Fruit fly (Drosophila melanogaster): ENCODE measurements around the gene MtnC.

DNA sequence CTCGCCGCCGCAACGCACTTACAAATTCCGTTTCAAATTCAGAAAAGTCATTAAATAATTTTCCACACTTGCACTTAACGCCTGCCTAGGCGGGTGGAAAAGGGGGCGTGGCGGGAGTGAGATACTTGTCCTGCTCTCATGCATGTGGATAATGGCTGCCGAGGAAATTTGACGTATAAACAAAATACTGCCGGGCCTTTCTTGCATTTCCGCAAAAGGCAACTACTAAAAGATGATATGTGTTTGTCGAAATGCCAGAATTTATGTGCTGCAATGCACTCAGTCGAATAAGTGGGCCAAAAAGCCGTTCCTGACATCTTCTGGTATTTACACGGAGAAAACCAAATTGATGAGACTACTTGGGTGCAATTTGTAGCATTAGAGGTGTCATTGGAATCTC, 9.8 kb upstream of the MtnC start:
- TF ChIP-seq h (optimal IDR thresholded peaks at IDR 0.05) (no peak), psq (optimal IDR thresholded peaks at IDR 0.05) (no peak), ttk (optimal IDR thresholded peaks at IDR 0.05) (no peak), Myc (optimal IDR thresholded peaks at IDR 0.05) (no peak)

Measured in Kc167 (cell line).